Fruit fly (Drosophila melanogaster): Measurements from ENCODE around the gene CG8209.

CG8209 gene

DNA sequence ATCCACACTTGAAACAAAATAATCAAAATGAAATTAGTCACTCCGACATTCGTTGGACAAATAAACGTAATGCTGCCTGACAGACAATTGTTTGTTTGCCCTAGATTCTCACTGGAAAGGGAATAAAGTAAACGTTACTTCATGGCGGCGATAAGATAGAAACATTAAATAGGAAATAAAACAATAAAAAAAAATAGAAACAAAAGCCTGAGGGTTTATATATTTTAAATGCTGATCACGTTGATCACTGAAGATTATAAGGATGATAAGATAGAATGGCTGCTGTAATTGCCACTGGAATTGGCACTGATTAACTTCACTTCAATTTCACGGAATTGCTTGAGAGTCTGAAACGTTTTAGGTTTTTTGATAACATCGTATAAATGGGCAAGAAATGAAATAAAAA lies 42.5 kb downstream of the CG8209 start (continued):
- TF ChIP-seq fd102C (GFP tag; optimal IDR thresholded peaks at IDR 0.05): no peak
- TF ChIP-seq Rfx (GFP tag; IDR thresholded peaks at IDR 0.05): no peak
- no peak for TF ChIP-seq Gug (GFP tag; IDR thresholded peaks at IDR 0.05)
- TF ChIP-seq abd-A (tag; optimal IDR thresholded peaks at IDR 0.05): no peak
- TF ChIP-seq Doc2 (GFP tag; IDR thresholded peaks at IDR 0.05): no peak
- no peak for TF ChIP-seq CG17361 (GFP tag; IDR thresholded peaks at IDR 0.05)
- TF ChIP-seq mirr (GFP tag; optimal IDR thresholded peaks at IDR 0.05): peak; percentile 45
- TF ChIP-seq trh (GFP tag; optimal IDR thresholded peaks at IDR 0.05): no peak
- no peak for TF ChIP-seq CG14050 (GFP tag; IDR thresholded peaks at IDR 0.05)
- no peak for TF ChIP-seq nmo (GFP tag; optimal IDR thresholded peaks at IDR 0.05)
- TF ChIP-seq CG10462 (GFP tag; optimal IDR thresholded peaks at IDR 0.05): no peak
- no peak for TF ChIP-seq CG8944 (GFP tag; optimal IDR thresholded peaks at IDR 0.05)
- no peak for TF ChIP-seq Fer3 (tag; optimal IDR thresholded peaks at IDR 0.05)
- peak; percentile 26 for TF ChIP-seq salm (tag; optimal IDR thresholded peaks at IDR 0.05)
- no peak for TF ChIP-seq Nf-YB (GFP tag; optimal IDR thresholded peaks at IDR 0.05)
- TF ChIP-seq TFAM (GFP tag; optimal IDR thresholded peaks at IDR 0.05): no peak
- no peak for TF ChIP-seq CG14014 (GFP tag; IDR thresholded peaks at IDR 0.05)
- TF ChIP-seq cas (GFP tag; IDR thresholded peaks at IDR 0.05): no peak
- TF ChIP-seq eyg (GFP tag; optimal IDR thresholded peaks at IDR 0.05): no peak
- TF ChIP-seq CG10979 (tag; optimal IDR thresholded peaks at IDR 0.05): no peak
- TF ChIP-seq Bdp1 (GFP tag; optimal IDR thresholded peaks at IDR 0.05): no peak
- no peak for TF ChIP-seq Ssrp (tag; optimal IDR thresholded peaks at IDR 0.05)
- TF ChIP-seq Oaz (GFP tag; IDR thresholded peaks at IDR 0.05): no peak
- TF ChIP-seq CG7271 (tag; optimal IDR thresholded peaks at IDR 0.05): no peak
- TF ChIP-seq B-H2 (GFP tag; optimal IDR thresholded peaks at IDR 0.05): peak; percentile 9
- no peak for TF ChIP-seq oc (tag; optimal IDR thresholded peaks at IDR 0.05)
- TF ChIP-seq CG8281 (tag; optimal IDR thresholded peaks at IDR 0.05): peak; percentile 41
- TF ChIP-seq CG12769 (tag; optimal IDR thresholded peaks at IDR 0.05): peak; percentile 20
- no peak for TF ChIP-seq org-1 (GFP tag; optimal IDR thresholded peaks at IDR 0.05)
- TF ChIP-seq cg (GFP tag; optimal IDR thresholded peaks at IDR 0.05): no peak
- no peak for TF ChIP-seq yki (optimal IDR thresholded peaks at IDR 0.05)
- TF ChIP-seq trem (tag; optimal IDR thresholded peaks at IDR 0.05): no peak
- no peak for TF ChIP-seq dan (GFP tag; IDR thresholded peaks at IDR 0.05)
- TF ChIP-seq CG11504 (tag; optimal IDR thresholded peaks at IDR 0.05): peak; percentile 40
- TF ChIP-seq sens-2 (GFP tag; IDR thresholded peaks at IDR 0.05): no peak
- TF ChIP-seq CG17186 (GFP tag; optimal IDR thresholded peaks at IDR 0.05): no peak
- peak in 1 of 2 experiments; percentile 89 for TF ChIP-seq Eip74EF (GFP tag; optimal IDR thresholded peaks at IDR 0.05)
- no peak for TF ChIP-seq CG6654 (GFP tag; optimal IDR thresholded peaks at IDR 0.05)
- TF ChIP-seq CG7745 (tag; optimal IDR thresholded peaks at IDR 0.05): peak; percentile 70
- no peak for TF ChIP-seq zfh2 (GFP tag; optimal IDR thresholded peaks at IDR 0.05)
- no peak for TF ChIP-seq CG4282 (GFP tag; optimal IDR thresholded peaks at IDR 0.05)
- TF ChIP-seq CG4730 (GFP tag; IDR thresholded peaks at IDR 0.05): no peak
- no peak for TF ChIP-seq CG15073 (GFP tag; optimal IDR thresholded peaks at IDR 0.05)
- TF ChIP-seq Hr78 (GFP tag; optimal IDR thresholded peaks at IDR 0.05): peak in 1 of 2 experiments; percentile 33
- TF ChIP-seq CG17912 (GFP tag; optimal IDR thresholded peaks at IDR 0.05): peak; percentile 73
- no peak for TF ChIP-seq maf-S (GFP tag; optimal IDR thresholded peaks at IDR 0.05)
- peak in 1 of 2 experiments; percentile 47 for TF ChIP-seq Pdp1 (GFP tag; optimal IDR thresholded peaks at IDR 0.05)
- TF ChIP-seq Hr39 (optimal IDR thresholded peaks at IDR 0.05): no peak
- no peak for TF ChIP-seq C15 (GFP tag; IDR thresholded peaks at IDR 0.05)
- TF ChIP-seq CG11085 (GFP tag; IDR thresholded peaks at IDR 0.05): no peak
- TF ChIP-seq rib (GFP tag; IDR thresholded peaks at IDR 0.05): no peak
- TF ChIP-seq CG7556 (GFP tag; optimal IDR thresholded peaks at IDR 0.05): no peak
